Worm (Caenorhabditis elegans) whole organism, L4 larva: Measurements from ENCODE around the gene col-96.

ENCODE experiments used
- F26F4.8 ChIP-seq: fragments of 200-800 bp; sonication (Bioruptor generic); conservative IDR thresholded peaks from 2 replicates; pipeline ENCODE4 v1.3.6; 2022; ENCODE audit warnings: missing genetic modification characterization, missing compliant biosample characterization
- T20F7.1 ChIP-seq: fragments of 200-800 bp; sonication (Bioruptor generic); optimal IDR thresholded peaks from 2 replicates; lab custom pipeline; 2018; ENCODE audit warnings: mild to moderate bottlenecking, missing genetic modification characterization, missing compliant biosample characterization
- Y105C5A.15 ChIP-seq: fragments of 200-800 bp; sonication (Bioruptor generic); IDR thresholded peaks from 2 replicates; pipeline ENCODE4 v1.3.6; 2022; ENCODE audit warnings: missing genetic modification characterization, missing compliant biosample characterization
- aha-1 ChIP-seq: fragments of 150-350 bp; peaks from one replicate; lab custom pipeline; 2014; ENCODE audit warnings: missing biosample characterization, missing genetic modification characterization
- arid-1 ChIP-seq: fragments of 200-800 bp; sonication (Bioruptor generic); conservative IDR thresholded peaks from 2 replicates; pipeline ENCODE4 v1.3.6; 2022; ENCODE audit warnings: missing genetic modification reagents, missing genetic modification characterization, missing compliant biosample characterization
- ceh-44 ChIP-seq: fragments of 200-800 bp; sonication (Bioruptor generic); IDR thresholded peaks from 2 replicates; pipeline ENCODE4 v1.3.6; 2022; ENCODE audit warnings: missing genetic modification reagents, missing genetic modification characterization, missing compliant biosample characterization
- ces-1 ChIP-seq: fragments of 150-350 bp; sonication (generic microtip); optimal IDR thresholded peaks from 4 replicates; lab custom pipeline; 2014; ENCODE audit warnings: missing biosample characterization, missing genetic modification reagents, missing genetic modification characterization
- cey-2 ChIP-seq: sonication (generic microtip); optimal IDR thresholded peaks from 3 replicates; lab custom pipeline; 2017; ENCODE audit warnings: missing genetic modification characterization, mild to moderate bottlenecking, missing compliant biosample characterization, antibody characterized with exemption, borderline replicate concordance; ENCODE audit not compliant: insufficient read depth
- daf-16 ChIP-seq, 3 experiments: sonication (generic microtip); optimal IDR thresholded peaks; 2 replicates each; lab custom pipeline; 2016 to 2017; ENCODE audit warnings: missing genetic modification characterization in 3 of 3, missing genetic modification reagents in 3 of 3, mild to moderate bottlenecking in 2 of 3, missing compliant biosample characterization in 2 of 3, missing biosample characterization in 1 of 3, moderate library complexity in 1 of 3
- daf-8 ChIP-seq: fragments of 200-800 bp; sonication (Bioruptor generic); IDR thresholded peaks from 2 replicates; pipeline ENCODE4 v1.3.6; 2022; ENCODE audit warnings: missing genetic modification characterization, missing compliant biosample characterization
- dmd-6 ChIP-seq: fragments of 200-800 bp; sonication (Bioruptor generic); IDR thresholded peaks from 2 replicates; pipeline ENCODE4 v1.3.6; 2022; ENCODE audit warnings: missing genetic modification reagents, missing genetic modification characterization, missing compliant biosample characterization
- egl-27 ChIP-seq: sonication (generic microtip); optimal IDR thresholded peaks from 3 replicates; lab custom pipeline; 2017; ENCODE audit warnings: missing biosample characterization, missing genetic modification reagents, missing genetic modification characterization
- egl-43 ChIP-seq: fragments of 200-800 bp; sonication (Bioruptor generic); IDR thresholded peaks from 2 replicates; pipeline ENCODE4 v1.3.6; 2022; ENCODE audit warnings: missing genetic modification reagents, missing genetic modification characterization, missing compliant biosample characterization
- fkh-10 ChIP-seq: fragments of 150-350 bp; optimal IDR thresholded peaks from 2 replicates; lab custom pipeline; 2014; ENCODE audit warnings: missing biosample characterization, missing genetic modification reagents, missing genetic modification characterization
- fos-1 ChIP-seq: fragments of 150-350 bp; optimal IDR thresholded peaks from 2 replicates; lab custom pipeline; 2014; ENCODE audit warnings: missing biosample characterization, missing genetic modification characterization
- hlh-11 ChIP-seq: fragments of 200-800 bp; sonication (Bioruptor generic); optimal IDR thresholded peaks from 2 replicates; lab custom pipeline; 2018; ENCODE audit warnings: mild to moderate bottlenecking, missing genetic modification characterization, missing compliant biosample characterization
- hlh-30 ChIP-seq: sonication (generic microtip); optimal IDR thresholded peaks from 2 replicates; lab custom pipeline; 2017; ENCODE audit warnings: antibody characterized with exemption, mild to moderate bottlenecking, missing genetic modification characterization, missing compliant biosample characterization; ENCODE audit not compliant: insufficient read depth
- hmg-1.1 ChIP-seq: fragments of 200-800 bp; sonication (Bioruptor generic); IDR thresholded peaks from 2 replicates; pipeline ENCODE4 v1.3.6; 2022; ENCODE audit warnings: missing genetic modification reagents, missing genetic modification characterization, missing compliant biosample characterization
- lin-1 ChIP-seq: fragments of 200-800 bp; sonication (Bioruptor generic); IDR thresholded peaks from 2 replicates; pipeline ENCODE4 v1.3.6; 2022; ENCODE audit warnings: missing genetic modification reagents, missing genetic modification characterization, missing compliant biosample characterization
- lin-13 ChIP-seq: fragments of 150-350 bp; optimal IDR thresholded peaks from 2 replicates; lab custom pipeline; 2014; ENCODE audit warnings: missing biosample characterization, missing genetic modification reagents, missing genetic modification characterization
- lin-15B ChIP-seq: fragments of 150-350 bp; sonication (generic microtip); optimal IDR thresholded peaks from 3 replicates; lab custom pipeline; 2014; ENCODE audit warnings: missing biosample characterization, missing genetic modification characterization
- lin-38 ChIP-seq: fragments of 200-800 bp; sonication (Bioruptor generic); IDR thresholded peaks from 2 replicates; pipeline ENCODE4 v1.3.6; 2022; ENCODE audit warnings: missing genetic modification reagents, missing genetic modification characterization, missing compliant biosample characterization
- lin-39 ChIP-seq: fragments of 150-350 bp; optimal IDR thresholded peaks from 2 replicates; lab custom pipeline; 2014; ENCODE audit warnings: missing biosample characterization, missing genetic modification reagents, missing genetic modification characterization
- madf-5 ChIP-seq, 2 experiments: fragments of 200-800 bp; sonication (Bioruptor generic); IDR thresholded peaks; 2 replicates each; pipeline ENCODE4 v1.3.6; 2022; ENCODE audit warnings: missing compliant biosample characterization in 2 of 2, missing genetic modification characterization in 2 of 2
- mdl-1 ChIP-seq, 2 experiments: fragments of 150-350 bp in 1 of 2; sonication (generic microtip) in 1 of 2; optimal IDR thresholded peaks; 2 replicates each; lab custom pipeline; 2014 to 2017; ENCODE audit warnings: missing biosample characterization in 2 of 2, missing genetic modification characterization in 2 of 2
- nhr-102 ChIP-seq: sonication (generic microtip); optimal IDR thresholded peaks from 2 replicates; lab custom pipeline; 2016; ENCODE audit warnings: mild to moderate bottlenecking, missing genetic modification characterization, moderate library complexity, missing compliant biosample characterization
- nhr-28 ChIP-seq: fragments of 150-350 bp; optimal IDR thresholded peaks from 2 replicates; lab custom pipeline; 2014; ENCODE audit warnings: missing biosample characterization, missing genetic modification characterization
- nhr-41 ChIP-seq: fragments of 200-800 bp; sonication (Bioruptor generic); IDR thresholded peaks from 2 replicates; pipeline ENCODE4 v1.3.6; 2022; ENCODE audit warnings: missing genetic modification reagents, missing genetic modification characterization, missing compliant biosample characterization
- nhr-6 ChIP-seq: fragments of 150-350 bp; optimal IDR thresholded peaks from 2 replicates; lab custom pipeline; 2014; ENCODE audit warnings: missing biosample characterization, missing genetic modification characterization
- nhr-77 ChIP-seq: fragments of 150-350 bp; optimal IDR thresholded peaks from 2 replicates; lab custom pipeline; 2014; ENCODE audit warnings: missing biosample characterization, missing genetic modification characterization
- pha-4 ChIP-seq, 2 experiments: fragments of 150-350 bp in 1 of 2; fragments of 200-800 bp in 1 of 2; sonication (Bioruptor generic) in 1 of 2; IDR thresholded peaks in 1 of 2; optimal IDR thresholded peaks in 1 of 2; 2 replicates each; pipeline versions ENCODE4 v1.3.6 to Lab custom; 2014 to 2022; ENCODE audit warnings: missing genetic modification characterization in 2 of 2, missing genetic modification reagents in 2 of 2, missing biosample characterization in 1 of 2, missing compliant biosample characterization in 1 of 2
- rbr-2 ChIP-seq: sonication (generic microtip); optimal IDR thresholded peaks from 2 replicates; lab custom pipeline; 2016; ENCODE audit warnings: missing genotype, missing genetic modification characterization, missing compliant biosample characterization
- set-16 ChIP-seq: fragments of 200-800 bp; sonication (Bioruptor generic); IDR thresholded peaks from 2 replicates; pipeline ENCODE4 v1.3.6; 2022; ENCODE audit warnings: missing genetic modification reagents, missing genetic modification characterization, missing compliant biosample characterization
- skn-1 ChIP-seq: fragments of 150-350 bp; optimal IDR thresholded peaks from 2 replicates; lab custom pipeline; 2014; ENCODE audit warnings: missing biosample characterization, missing genetic modification characterization
- spr-3 ChIP-seq: fragments of 200-800 bp; sonication (Bioruptor generic); optimal IDR thresholded peaks from 2 replicates; lab custom pipeline; 2018; ENCODE audit warnings: mild to moderate bottlenecking, missing genetic modification characterization, missing compliant biosample characterization
- vab-7 ChIP-seq: fragments of 200-800 bp; sonication (Bioruptor generic); IDR thresholded peaks from 2 replicates; pipeline ENCODE4 v1.3.6; 2022; ENCODE audit warnings: missing genetic modification reagents, missing genetic modification characterization, missing compliant biosample characterization
- zag-1 ChIP-seq: fragments of 150-350 bp; optimal IDR thresholded peaks from 2 replicates; lab custom pipeline; 2014; ENCODE audit warnings: missing biosample characterization, missing genetic modification characterization
- zfp-3 ChIP-seq: fragments of 200-800 bp; sonication (Bioruptor generic); conservative IDR thresholded peaks from 2 replicates; pipeline ENCODE4 v1.3.6; 2022; ENCODE audit warnings: missing genetic modification reagents, missing genetic modification characterization, missing compliant biosample characterization
- zip-2 ChIP-seq: fragments of 150-350 bp; optimal IDR thresholded peaks from 2 replicates; lab custom pipeline; 2014; ENCODE audit warnings: missing biosample characterization, missing genetic modification characterization
- ztf-7 ChIP-seq: fragments of 150-350 bp; optimal IDR thresholded peaks from 2 replicates; lab custom pipeline; 2014; ENCODE audit warnings: missing biosample characterization, missing genetic modification characterization

col-96 gene

DNA sequence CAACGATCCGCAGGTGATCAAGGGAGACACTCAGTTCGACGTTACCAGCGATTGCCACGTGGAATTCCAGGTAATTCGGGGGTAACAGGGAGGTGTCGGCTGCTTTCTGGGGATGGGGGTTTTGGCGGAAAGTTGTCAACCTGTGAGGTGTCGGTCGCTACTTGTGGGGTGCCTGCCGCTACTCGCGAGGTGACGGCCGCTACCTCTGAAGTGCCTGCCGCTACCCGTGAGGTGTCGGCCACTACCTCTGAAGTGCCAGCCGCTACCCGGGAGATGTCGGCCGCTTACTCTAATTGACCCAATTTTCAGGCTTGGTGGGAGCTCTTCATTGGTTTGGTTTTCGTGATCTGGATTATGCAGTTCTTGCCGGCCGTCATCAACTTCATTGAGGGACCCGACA lies 24.3 kb upstream of the col-96 start:
- TF ChIP-seq nhr-102 (tag; lab: Kevin White, UChicago) = no peak
- TF ChIP-seq madf-5 (GFP tag; IDR thresholded peaks at IDR 0.05; lab: Robert Waterston, UW) = 0 out of 4 replicates have a peak, but pooled peaks of 1 of the 2 experiments have one; percentile 17
- TF ChIP-seq nhr-6 (tag; lab: Kevin White, UChicago) = no peak
- TF ChIP-seq rbr-2 (tag; lab: Kevin White, UChicago) = no peak
- TF ChIP-seq pha-4 (GFP tag; IDR thresholded peaks at IDR 0.05; lab: Robert Waterston, UW) = no peak
- TF ChIP-seq pha-4 (tag; optimal IDR thresholded peaks at IDR 0.05; lab: Kevin White, UChicago) = no peak
- TF ChIP-seq set-16 (GFP tag; lab: Robert Waterston, UW) = peak; percentile 89

DNA sequence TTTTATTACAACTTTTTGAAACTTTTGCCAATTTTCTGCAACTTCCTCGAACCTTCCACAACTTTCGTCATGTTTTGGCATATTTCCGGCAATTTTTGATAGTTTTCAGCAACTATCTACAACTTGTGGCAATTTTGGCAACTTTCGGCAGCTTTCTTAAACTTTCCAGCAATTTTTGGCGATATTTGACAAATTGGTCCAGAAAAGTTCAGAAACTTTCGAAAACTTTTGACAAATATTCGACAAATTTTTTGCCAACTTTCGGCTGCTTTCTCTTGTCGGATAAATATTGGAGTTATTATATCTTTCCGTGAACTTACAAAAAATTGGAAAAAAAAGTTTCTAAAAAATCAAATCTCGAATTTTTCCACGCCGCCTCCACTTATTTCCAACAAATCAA lies 23.7 kb upstream of the col-96 start, which contains the start of gene Y41C4A.18:
Y41C4A.18 (plus strand) TSS at position 301 of the 400 bp plus-strand sequence.
- TF ChIP-seq aha-1 (tag; lab: Kevin White, UChicago) (peak; percentile 39), zag-1 (tag; lab: Kevin White, UChicago) (no peak), arid-1 (GFP tag; lab: Robert Waterston, UW) (no peak), zip-2 (tag; lab: Kevin White, UChicago) (no peak)

DNA sequence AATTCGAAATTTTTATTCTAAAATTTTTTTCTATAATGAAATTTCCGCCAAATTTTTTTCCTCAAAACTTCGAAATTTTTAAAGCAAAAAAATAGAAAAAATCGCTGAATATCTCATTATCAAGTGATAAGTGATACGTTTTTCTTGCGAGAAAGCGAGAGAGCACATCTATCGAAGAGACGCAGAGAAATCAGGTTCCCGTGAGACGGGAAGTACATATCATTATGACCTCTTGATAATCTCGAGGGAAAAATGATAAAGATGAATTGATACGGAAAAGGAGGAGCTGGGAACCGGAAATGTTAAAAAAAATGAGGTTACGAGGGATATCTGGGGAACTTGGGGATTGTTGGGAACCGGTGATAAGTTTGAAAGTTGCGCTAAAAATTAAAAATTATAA lies 20.4 kb upstream of the col-96 start:
- peak; percentile 17 for TF ChIP-seq hlh-11 (tag; lab: Kevin White, UChicago)
- no peak for TF ChIP-seq vab-7 (GFP tag; lab: Robert Waterston, UW)
- TF ChIP-seq nhr-41 (GFP tag; lab: Robert Waterston, UW) = peak; percentile 55; the same call in 1 of the 2 replicates
- no peak for TF ChIP-seq daf-8 (GFP tag; lab: Robert Waterston, UW)
- TF ChIP-seq dmd-6 (GFP tag; lab: Robert Waterston, UW) = peak; percentile 43
- TF ChIP-seq lin-1 = peak; percentile 39; the same call in 1 of the 2 replicates
- TF ChIP-seq hlh-30 = peak; percentile 68
- peak; percentile 3 for TF ChIP-seq nhr-28 (tag; lab: Kevin White, UChicago)

DNA sequence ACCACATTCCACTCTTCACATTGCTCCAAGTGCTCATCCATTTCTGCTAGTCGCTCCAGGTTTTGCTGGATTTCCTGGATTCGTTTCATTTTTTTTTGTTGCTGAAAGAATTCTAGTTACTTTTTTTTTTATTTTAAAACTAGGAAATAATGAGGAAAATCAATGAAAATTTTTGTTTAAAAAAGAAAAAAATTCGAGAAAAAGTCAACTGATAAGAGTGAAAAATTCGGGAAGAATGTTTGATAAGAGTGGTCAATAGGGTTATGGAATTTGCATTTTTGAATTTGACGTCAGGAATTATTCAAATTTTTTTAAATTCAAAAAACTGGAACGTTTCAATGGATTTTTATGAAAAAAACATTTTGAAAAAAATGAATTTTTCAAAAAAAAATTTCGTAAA lies 20.0 kb upstream of the col-96 start, which contains the start of gene Y41C4A.12:
Y41C4A.12 (minus strand) TSS at position 101 of the 400 bp plus-strand sequence.
- TF ChIP-seq zfp-3 (GFP tag; lab: Robert Waterston, UW) (no peak), lin-13 (no peak), daf-16 (GFP tag; optimal IDR thresholded peaks at IDR 0.05; lab: Kevin White, UChicago) (no peak), daf-16 (tag; optimal IDR thresholded peaks at IDR 0.05; lab: Kevin White, UChicago) (peak; percentile 31)
- TF ChIP-seq, all 104 proteins: peak for 1

DNA sequence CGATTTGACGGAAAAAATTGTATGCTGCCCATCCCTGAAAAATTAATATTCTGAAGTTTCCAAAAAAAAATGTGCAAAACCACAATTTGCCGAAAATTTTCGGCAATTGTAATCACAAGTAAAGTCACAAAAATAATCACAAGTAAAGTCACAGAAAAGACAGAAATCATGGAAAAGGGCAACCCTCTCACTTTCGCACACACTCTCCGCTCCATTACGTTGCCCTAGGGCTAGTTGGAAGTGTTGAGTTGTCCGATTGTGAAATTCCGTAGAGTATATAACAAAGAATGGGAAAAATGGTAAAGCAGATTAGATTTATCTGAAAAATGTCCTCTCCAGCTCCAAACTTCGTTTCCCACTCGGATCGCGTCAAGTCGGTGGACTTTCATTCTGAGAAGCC lies 14.8 kb upstream of the col-96 start, which contains the start of gene Y41C4A.32:
Y41C4A.32 (plus strand) TSS at position 302 of the 400 bp plus-strand sequence.
- TF ChIP-seq hlh-30 (peak; percentile 43), hmg-1.1 (GFP tag; lab: Robert Waterston, UW) (0 out of 2 replicates have a peak, but pooled peaks have one; percentile 19), lin-38 (peak; percentile 29), ces-1 (GFP tag; lab: Kevin White, UChicago) (no peak), hlh-11 (tag; lab: Kevin White, UChicago) (peak; percentile 7), nhr-28 (tag; lab: Kevin White, UChicago) (peak; percentile 9), F26F4.8 (GFP tag; lab: Robert Waterston, UW) (no peak), ztf-7 (no peak)

DNA sequence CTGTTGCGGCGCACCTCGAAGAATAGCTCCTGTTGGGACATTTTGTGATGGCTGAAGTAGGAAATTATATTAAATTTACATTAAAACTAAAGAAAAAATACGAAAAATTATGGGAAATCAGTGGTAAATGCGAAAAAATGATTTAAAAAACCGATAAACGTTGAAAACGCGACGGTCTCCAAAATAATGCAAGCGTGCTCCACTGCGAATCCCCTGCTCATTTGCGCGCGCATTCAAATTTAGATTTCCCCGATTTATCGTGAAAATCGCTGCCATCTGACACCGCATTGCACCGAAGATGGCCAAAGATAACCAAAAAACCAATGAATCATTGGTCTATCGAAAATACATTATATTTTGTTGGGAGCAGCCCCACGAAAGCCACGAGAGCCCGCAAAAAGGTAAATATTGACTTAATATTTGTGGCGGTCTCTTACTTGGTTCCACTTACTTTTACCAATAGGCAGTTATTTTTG lies 12.9 kb upstream of the col-96 start, which contains the start of the genes elb-1 and Y41C4A.11:
elb-1 (minus strand) TSS at position 51 of the 476 bp plus-strand sequence.
Y41C4A.11 (plus strand) TSS at position 461 of the 476 bp plus-strand sequence.
- TF ChIP-seq nhr-77 (tag; lab: Kevin White, UChicago) (peak; percentile 31), fos-1 (no peak), Y105C5A.15 (GFP tag; lab: Robert Waterston, UW) (no peak), skn-1 (tag; lab: Kevin White, UChicago) (no peak), lin-39 (tag; lab: Kevin White, UChicago) (no peak), egl-27 (no peak), T20F7.1 (no peak), fkh-10 (GFP tag; lab: Kevin White, UChicago) (peak; percentile 5), spr-3 (GFP tag; lab: Kevin White, UChicago) (no peak), nhr-102 (tag; lab: Kevin White, UChicago) (peak; percentile 50), vab-7 (GFP tag; lab: Robert Waterston, UW) (no peak), ceh-44 (no peak), zfp-3 (GFP tag; lab: Robert Waterston, UW) (no peak), egl-43 (GFP tag; lab: Robert Waterston, UW) (no peak), mdl-1 (tag; optimal IDR thresholded peaks at IDR 0.05; lab: Kevin White, UChicago) (peak in 1 of 2 experiments; percentile 8), cey-2 (tag; lab: Kevin White, UChicago) (no peak), lin-15B (tag; lab: Kevin White, UChicago) (no peak)
